Fruit fly (Drosophila melanogaster) whole organism, embryonic: ENCODE measurements around the gene Scamp.
A peak's percentile ranks its signal among the peaks of the same experiment; 100 is the strongest.

Source experiments
- CG10654 ChIP-seq: fragments of 200-800 bp; sonication (Bioruptor generic); optimal IDR thresholded peaks from 2 replicates; lab custom pipeline; 2016; ENCODE audit warnings: missing biosample characterization, missing genetic modification characterization
- CG11093 ChIP-seq: fragments of 200-800 bp; sonication (Bioruptor generic); IDR thresholded peaks from 3 replicates; pipeline ENCODE4 v1.3.6; 2022; ENCODE audit warnings: missing biosample characterization, missing genetic modification characterization
- CG12071 ChIP-seq: fragments of 200-800 bp; sonication (Bioruptor generic); optimal IDR thresholded peaks from 3 replicates; lab custom pipeline; 2018; ENCODE audit warnings: missing biosample characterization, mild to moderate bottlenecking, missing genetic modification characterization
- CG12219 ChIP-seq: fragments of 200-800 bp; sonication (Bioruptor generic); optimal IDR thresholded peaks from 3 replicates; lab custom pipeline; 2018; ENCODE audit warnings: missing biosample characterization, mild to moderate bottlenecking, missing genetic modification characterization
- CG12391 ChIP-seq: fragments of 200-800 bp; sonication (Bioruptor generic); optimal IDR thresholded peaks from 3 replicates; lab custom pipeline; 2018; ENCODE audit warnings: missing biosample characterization, mild to moderate bottlenecking, missing genetic modification characterization, moderate library complexity
- CG1529 ChIP-seq: fragments of 200-800 bp; sonication (Bioruptor generic); optimal IDR thresholded peaks from 3 replicates; lab custom pipeline; 2018; ENCODE audit warnings: missing biosample characterization, missing genetic modification characterization
- CG15514 ChIP-seq: fragments of 200-800 bp; sonication (Bioruptor generic); optimal IDR thresholded peaks from 3 replicates; lab custom pipeline; 2017; ENCODE audit warnings: missing biosample characterization, missing genetic modification characterization, mild to moderate bottlenecking, moderate library complexity, missing genetic modification reagents
- CG16863 ChIP-seq: fragments of 200-800 bp; sonication (Bioruptor generic); optimal IDR thresholded peaks from 3 replicates; lab custom pipeline; 2016; ENCODE audit warnings: missing biosample characterization, missing genetic modification characterization
- CG17359 ChIP-seq: fragments of 200-800 bp; sonication (Bioruptor generic); optimal IDR thresholded peaks from 3 replicates; lab custom pipeline; 2018; ENCODE audit warnings: missing biosample characterization, mild to moderate bottlenecking, missing genetic modification characterization, moderate library complexity
- CG17612 ChIP-seq: fragments of 200-800 bp; sonication (Bioruptor generic); IDR thresholded peaks from 2 replicates; pipeline ENCODE4 v1.3.6; 2022; ENCODE audit warnings: missing biosample characterization, missing genetic modification characterization
- CG1792 ChIP-seq: fragments of 200-800 bp; sonication (Bioruptor generic); optimal IDR thresholded peaks from 2 replicates; lab custom pipeline; 2016; ENCODE audit warnings: missing biosample characterization, missing genetic modification characterization
- CG18599 ChIP-seq: fragments of 200-800 bp; sonication (Bioruptor generic); optimal IDR thresholded peaks from 3 replicates; lab custom pipeline; 2017; ENCODE audit warnings: missing biosample characterization, missing genetic modification characterization, mild to moderate bottlenecking, moderate library complexity, missing genetic modification reagents
- CG18619 ChIP-seq: fragments of 200-800 bp; sonication (Bioruptor generic); optimal IDR thresholded peaks from 3 replicates; lab custom pipeline; 2017; ENCODE audit warnings: missing biosample characterization, mild to moderate bottlenecking, missing genetic modification characterization
- CG31388 ChIP-seq: fragments of 200-800 bp; sonication (Bioruptor generic); optimal IDR thresholded peaks from 2 replicates; lab custom pipeline; 2016; ENCODE audit warnings: missing biosample characterization, missing genetic modification characterization
- CG32532 ChIP-seq: fragments of 200-800 bp; sonication (Bioruptor generic); IDR thresholded peaks from 2 replicates; pipeline ENCODE4 v1.3.6; 2022; ENCODE audit warnings: missing biosample characterization, missing genetic modification characterization
- CG34376 ChIP-seq: fragments of 200-800 bp; sonication (Bioruptor generic); optimal IDR thresholded peaks from 2 replicates; lab custom pipeline; 2018; ENCODE audit warnings: missing biosample characterization, mild to moderate bottlenecking, missing genetic modification characterization
- CG9437 ChIP-seq: fragments of 200-800 bp; sonication (Bioruptor generic); optimal IDR thresholded peaks from 2 replicates; lab custom pipeline; 2018; ENCODE audit warnings: missing biosample characterization, mild to moderate bottlenecking, missing genetic modification characterization
- CG9727 ChIP-seq: fragments of 200-800 bp; sonication (Bioruptor generic); optimal IDR thresholded peaks from 3 replicates; lab custom pipeline; 2017; ENCODE audit warnings: missing biosample characterization, mild to moderate bottlenecking, missing genetic modification characterization
- CkIIα-i1 ChIP-seq: fragments of 200-800 bp; sonication (Bioruptor generic); IDR thresholded peaks from 2 replicates; pipeline ENCODE4 v1.3.6; 2022; ENCODE audit warnings: missing biosample characterization, missing genetic modification characterization
- Deaf1 ChIP-seq: fragments of 200-800 bp; optimal IDR thresholded peaks from 3 replicates; lab custom pipeline; 2019; ENCODE audit warnings: missing biosample characterization, mild to moderate bottlenecking, missing genetic modification characterization, moderate library complexity
- Doc3 ChIP-seq: fragments of 200-800 bp; sonication (Bioruptor generic); IDR thresholded peaks from 3 replicates; pipeline ENCODE4 v1.3.6; 2022; ENCODE audit warnings: missing biosample characterization, missing genetic modification characterization; ENCODE audit not compliant: partially characterized antibody
- Dp ChIP-seq: fragments of 200-800 bp; sonication (Bioruptor generic); optimal IDR thresholded peaks from 2 replicates; lab custom pipeline; 2018; ENCODE audit warnings: missing biosample characterization, mild to moderate bottlenecking, missing genetic modification characterization, moderate library complexity
- Gsc ChIP-seq: fragments of 200-800 bp; sonication (Bioruptor generic); IDR thresholded peaks from 2 replicates; pipeline ENCODE4 v1.3.6; 2022; ENCODE audit warnings: missing biosample characterization, missing genetic modification characterization
- Hr3 ChIP-seq: fragments of 200-800 bp; sonication (Bioruptor generic); optimal IDR thresholded peaks from 3 replicates; lab custom pipeline; 2016; ENCODE audit warnings: missing biosample characterization, missing genetic modification characterization
- Kr ChIP-seq: fragments of 200-800 bp; sonication (Bioruptor generic); optimal IDR thresholded peaks from 2 replicates; lab custom pipeline; 2017; ENCODE audit warnings: missing biosample characterization, mild to moderate bottlenecking, missing genetic modification characterization
- Lhr ChIP-seq: fragments of 200-800 bp; sonication (Bioruptor generic); optimal IDR thresholded peaks from 3 replicates; lab custom pipeline; 2017; ENCODE audit warnings: mild to moderate bottlenecking, missing biosample characterization, missing genetic modification reagents, missing genetic modification characterization
- Lim3 ChIP-seq: fragments of 200-800 bp; sonication (Bioruptor generic); IDR thresholded peaks from 2 replicates; pipeline ENCODE4 v1.3.6; 2022; ENCODE audit warnings: missing biosample characterization, missing genetic modification characterization
- Meics ChIP-seq: fragments of 200-800 bp; sonication (Bioruptor generic); optimal IDR thresholded peaks from 2 replicates; lab custom pipeline; 2017; ENCODE audit warnings: missing biosample characterization, mild to moderate bottlenecking, missing genetic modification characterization
- Oaz ChIP-seq: fragments of 200-800 bp; sonication (Bioruptor generic); IDR thresholded peaks from 2 replicates; pipeline ENCODE4 v1.3.6; 2022; ENCODE audit warnings: missing biosample characterization, missing genetic modification characterization
- Ptx1 ChIP-seq: fragments of 200-800 bp; sonication (Bioruptor generic); IDR thresholded peaks from 2 replicates; pipeline ENCODE4 v1.3.6; 2022; ENCODE audit warnings: missing biosample characterization, missing genetic modification characterization
- Ravus ChIP-seq: fragments of 200-800 bp; sonication (Bioruptor generic); IDR thresholded peaks from 2 replicates; pipeline ENCODE4 v1.3.6; 2022; ENCODE audit warnings: missing biosample characterization, missing genetic modification characterization
- Rx ChIP-seq: fragments of 200-800 bp; sonication (Bioruptor generic); IDR thresholded peaks from 2 replicates; pipeline ENCODE4 v1.3.6; 2022; ENCODE audit warnings: missing biosample characterization, missing genetic modification characterization
- Vsx1 ChIP-seq: fragments of 200-800 bp; sonication (Bioruptor generic); optimal IDR thresholded peaks from 2 replicates; lab custom pipeline; 2017; ENCODE audit warnings: missing biosample characterization, mild to moderate bottlenecking, missing genetic modification characterization, missing genetic modification reagents
- aop ChIP-seq: fragments of 200-800 bp; sonication (Bioruptor generic); IDR thresholded peaks from 2 replicates; pipeline ENCODE4 v1.3.6; 2022; ENCODE audit warnings: missing biosample characterization, missing genetic modification characterization
- da ChIP-seq: fragments of 200-800 bp; sonication (Bioruptor generic); optimal IDR thresholded peaks from 2 replicates; lab custom pipeline; 2016; ENCODE audit warnings: missing biosample characterization, missing genetic modification characterization
- disco-r ChIP-seq: fragments of 200-800 bp; sonication (Bioruptor generic); optimal IDR thresholded peaks from 2 replicates; lab custom pipeline; 2016; ENCODE audit warnings: missing biosample characterization, missing genetic modification characterization
- dysf ChIP-seq: fragments of 200-800 bp; sonication (Bioruptor generic); IDR thresholded peaks from 3 replicates; pipeline ENCODE4 v1.3.6; 2022; ENCODE audit warnings: missing biosample characterization, missing genetic modification characterization
- ems ChIP-seq: fragments of 200-800 bp; sonication (Bioruptor generic); optimal IDR thresholded peaks from 3 replicates; lab custom pipeline; 2016; ENCODE audit warnings: missing biosample characterization, missing genetic modification characterization
- exex ChIP-seq: fragments of 200-800 bp; sonication (Bioruptor generic); optimal IDR thresholded peaks from 4 replicates; lab custom pipeline; 2018; ENCODE audit warnings: missing biosample characterization, mild to moderate bottlenecking, missing genetic modification characterization, moderate library complexity
- fu2 ChIP-seq: fragments of 200-800 bp; sonication (Bioruptor generic); optimal IDR thresholded peaks from 2 replicates; lab custom pipeline; 2016; ENCODE audit warnings: missing biosample characterization, missing genetic modification characterization
- gcm ChIP-seq: fragments of 200-800 bp; sonication (Bioruptor generic); optimal IDR thresholded peaks from 2 replicates; lab custom pipeline; 2019; ENCODE audit warnings: missing biosample characterization, mild to moderate bottlenecking, missing genetic modification characterization, moderate library complexity
- gcm2 ChIP-seq: fragments of 200-800 bp; sonication (Bioruptor generic); optimal IDR thresholded peaks from 2 replicates; lab custom pipeline; 2016; ENCODE audit warnings: missing biosample characterization, missing genetic modification characterization
- grn ChIP-seq: fragments of 200-800 bp; sonication (Bioruptor generic); optimal IDR thresholded peaks from 3 replicates; lab custom pipeline; 2017; ENCODE audit warnings: missing biosample characterization, missing genetic modification characterization
- jumu ChIP-seq: fragments of 200-800 bp; sonication (Bioruptor generic); optimal IDR thresholded peaks from 3 replicates; lab custom pipeline; 2016; ENCODE audit warnings: missing biosample characterization, missing genetic modification characterization
- mam ChIP-seq: fragments of 200-800 bp; sonication (Bioruptor generic); optimal IDR thresholded peaks from 3 replicates; lab custom pipeline; 2016; ENCODE audit warnings: missing biosample characterization, missing genetic modification characterization
- nerfin-2 ChIP-seq: fragments of 200-800 bp; sonication (Bioruptor generic); IDR thresholded peaks from 2 replicates; pipeline ENCODE4 v1.3.6; 2022; ENCODE audit warnings: missing biosample characterization, missing genetic modification characterization; ENCODE audit not compliant: partially characterized antibody
- odd ChIP-seq: fragments of 200-800 bp; sonication (Bioruptor generic); optimal IDR thresholded peaks from 2 replicates; lab custom pipeline; 2017; ENCODE audit warnings: missing biosample characterization, mild to moderate bottlenecking, missing genetic modification characterization
- prd ChIP-seq, 3 experiments: fragments of >200 bp in 2 of 3; fragments of 200-800 bp in 1 of 3; sonication (Bioruptor generic) in 1 of 3; optimal IDR thresholded peaks in 2 of 3; IDR thresholded peaks in 1 of 3; 2 replicates in 2 of 3; 3 replicates in 1 of 3; pipeline versions ENCODE4 v1.3.6 to Lab custom; 2017 to 2022; ENCODE audit warnings: missing biosample characterization in 1 of 3, missing genetic modification characterization in 1 of 3
- psq ChIP-seq: fragments of 200-800 bp; sonication (Bioruptor generic); optimal IDR thresholded peaks from 2 replicates; lab custom pipeline; 2017; ENCODE audit warnings: missing biosample characterization, missing genetic modification characterization
- sisA ChIP-seq: fragments of 200-800 bp; sonication (Bioruptor generic); IDR thresholded peaks from 2 replicates; pipeline ENCODE4 v1.3.6; 2022; ENCODE audit warnings: missing biosample characterization, missing genetic modification characterization
- tx ChIP-seq: fragments of 200-800 bp; sonication (Bioruptor generic); optimal IDR thresholded peaks from 2 replicates; lab custom pipeline; 2016; ENCODE audit warnings: missing biosample characterization, missing genetic modification characterization
- vnd ChIP-seq: fragments of 200-800 bp; sonication (Bioruptor generic); IDR thresholded peaks from 3 replicates; pipeline ENCODE4 v1.3.6; 2022; ENCODE audit warnings: missing biosample characterization, missing genetic modification characterization; ENCODE audit not compliant: partially characterized antibody

The Scamp gene

DNA sequence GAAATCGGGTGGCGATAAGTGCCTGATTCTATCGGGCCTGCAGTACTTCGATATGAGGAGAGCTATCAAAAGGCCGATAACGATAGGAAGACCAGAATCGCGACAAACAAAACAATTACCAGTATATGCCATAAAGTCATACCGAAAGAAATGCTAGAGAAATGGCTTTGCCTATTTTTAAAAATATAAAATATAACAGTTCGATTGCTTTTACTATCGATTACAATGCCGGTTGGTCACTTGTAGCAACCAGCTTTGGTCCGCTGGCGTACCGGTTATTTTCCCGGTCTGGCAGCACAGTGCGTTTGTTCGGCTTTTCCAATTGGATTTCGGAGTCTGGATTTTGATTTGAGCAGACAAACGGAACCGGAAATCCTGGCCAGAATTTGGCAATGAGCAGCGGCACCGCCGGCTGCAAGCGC, 12.8 kb upstream of the Scamp start, which contains the start of the genes shtd, CG6294 and CG6299 (continued):
- TF ChIP-seq CG16863 (GFP tag; lab: Kevin White, UChicago) (no peak), prd (optimal IDR thresholded peaks at IDR 0.05; lab: Kevin White, UChicago) (no peak), prd (GFP tag; IDR thresholded peaks at IDR 0.05; lab: Robert Waterston, UW) (no peak), Vsx1 (no peak), CG12071 (GFP tag; lab: Kevin White, UChicago) (no peak), tx (no peak), Kr (GFP tag; lab: Kevin White, UChicago) (no peak), Dp (GFP tag; lab: Kevin White, UChicago) (peak; percentile 77), CkIIα-i1 (GFP tag; lab: Robert Waterston, UW) (no peak), Gsc (no peak), CG32532 (GFP tag; lab: Robert Waterston, UW) (no peak), CG9727 (GFP tag; lab: Kevin White, UChicago) (peak; percentile 27), Rx (GFP tag; lab: Robert Waterston, UW) (no peak), CG11093 (GFP tag; lab: Robert Waterston, UW) (no peak), ems (GFP tag; lab: Kevin White, UChicago) (peak; percentile 13), gcm2 (GFP tag; lab: Kevin White, UChicago) (no peak), da (GFP tag; lab: Kevin White, UChicago) (no peak), psq (GFP tag; lab: Kevin White, UChicago) (no peak), vnd (GFP tag; lab: Robert Waterston, UW) (peak; percentile 98), CG15514 (GFP tag; lab: Kevin White, UChicago) (peak; percentile 94), sisA (GFP tag; lab: Robert Waterston, UW) (no peak), gcm (GFP tag; lab: Kevin White, UChicago) (no peak), Ravus (GFP tag; lab: Robert Waterston, UW) (no peak), dysf (no peak), Doc3 (GFP tag; lab: Robert Waterston, UW) (peak; percentile 83), Meics (GFP tag; lab: Kevin White, UChicago) (no peak), mam (peak; percentile 4), odd (no peak), fu2 (GFP tag; lab: Kevin White, UChicago) (no peak), Ptx1 (GFP tag; lab: Robert Waterston, UW) (no peak), grn (GFP tag; lab: Kevin White, UChicago) (no peak), CG9437 (GFP tag; lab: Kevin White, UChicago) (no peak), aop (GFP tag; lab: Robert Waterston, UW) (no peak), CG12391 (tag; lab: Kevin White, UChicago) (peak; percentile 36), Lim3 (GFP tag; lab: Robert Waterston, UW) (no peak), CG17359 (tag; lab: Kevin White, UChicago) (no peak), CG34376 (GFP tag; lab: Kevin White, UChicago) (peak; percentile 18), disco-r (no peak), Lhr (GFP tag; lab: Kevin White, UChicago) (peak; percentile 47), CG17612 (no peak), Deaf1 (tag; lab: Kevin White, UChicago) (peak; percentile 55), CG18619 (GFP tag; lab: Kevin White, UChicago) (no peak), CG31388 (no peak), CG18599 (GFP tag; lab: Kevin White, UChicago) (no peak), Hr3 (GFP tag; lab: Kevin White, UChicago) (no peak), jumu (GFP tag; lab: Kevin White, UChicago) (no peak), exex (tag; lab: Kevin White, UChicago) (no peak), CG12219 (GFP tag; lab: Kevin White, UChicago) (no peak), nerfin-2 (peak; percentile 100), Oaz (GFP tag; lab: Robert Waterston, UW) (no peak), CG10654 (no peak), CG1529 (GFP tag; lab: Kevin White, UChicago) (no peak), CG1792 (no peak)
